Worm (Caenorhabditis elegans) whole organism, late embryonic: ENCODE results near the gene Y69E1A.4.
A peak's percentile ranks its signal among the peaks of the same experiment; 100 is the strongest.

Experiments
- C08G9.2 ChIP-seq: sonication (generic microtip); optimal IDR thresholded peaks from 2 replicates; lab custom pipeline; 2016; ENCODE audit warnings: mild to moderate bottlenecking, missing genetic modification characterization, moderate library complexity, missing compliant biosample characterization
- ahr-1 ChIP-seq: sonication (generic microtip); optimal IDR thresholded peaks from 2 replicates; lab custom pipeline; 2016; ENCODE audit warnings: missing genetic modification characterization, missing compliant biosample characterization
- ceh-2 ChIP-seq: sonication (generic microtip); optimal IDR thresholded peaks from 2 replicates; lab custom pipeline; 2016; ENCODE audit warnings: missing genotype, missing genetic modification characterization, missing compliant biosample characterization
- nfya-1 ChIP-seq: sonication (generic microtip); optimal IDR thresholded peaks from 2 replicates; lab custom pipeline; 2017; ENCODE audit warnings: missing genetic modification characterization, mild to moderate bottlenecking, missing compliant biosample characterization, antibody characterized with exemption, moderate library complexity
- pha-4 ChIP-seq: fragments of 150-350 bp; optimal IDR thresholded peaks from 2 replicates; lab custom pipeline; 2018; ENCODE audit warnings: missing biosample characterization, missing genetic modification reagents, missing genetic modification characterization
- pros-1 ChIP-seq: fragments of 150-350 bp; optimal IDR thresholded peaks from 2 replicates; lab custom pipeline; 2014; ENCODE audit warnings: missing biosample characterization, missing genetic modification reagents, missing genetic modification characterization
- unc-42 ChIP-seq: sonication (generic microtip); optimal IDR thresholded peaks from 2 replicates; lab custom pipeline; 2016; ENCODE audit warnings: missing genotype, missing genetic modification characterization, missing compliant biosample characterization

ce11 chrIV:10935336-10935735 lies 19.7 kb upstream of the Y69E1A.4 start:
- no peak for TF ChIP-seq C08G9.2 (tag; lab: Kevin White, UChicago)
- no peak for TF ChIP-seq ceh-2 (tag; lab: Kevin White, UChicago)
- TF ChIP-seq nfya-1 (tag; lab: Kevin White, UChicago), result peak; percentile 50
- peak; percentile 43 for TF ChIP-seq pros-1
- TF ChIP-seq pha-4 (tag; lab: Kevin White, UChicago), result no peak
- no peak for TF ChIP-seq ahr-1 (tag; lab: Kevin White, UChicago)
- TF ChIP-seq unc-42, result peak; percentile 21
